Worm (Caenorhabditis elegans) whole organism, L4/young adult: ENCODE data around the gene tsp-21.

Experiments
- W03F9.2 ChIP-seq: fragments of 150-350 bp; optimal IDR thresholded peaks from 2 replicates; lab custom pipeline; 2014; ENCODE audit warnings: missing biosample characterization, missing genetic modification characterization
- dao-5 ChIP-seq: sonication (generic microtip); optimal IDR thresholded peaks from 2 replicates; lab custom pipeline; 2016; ENCODE audit warnings: missing genotype, missing genetic modification characterization, moderate library complexity, missing compliant biosample characterization

ce11 chrX:9938091-9938490, 5.9 kb downstream of the tsp-21 start:
- TF ChIP-seq dao-5 (tag; lab: Kevin White, UChicago) (no peak), W03F9.2 (no peak)
